Fruit fly (Drosophila melanogaster) whole organism: ENCODE data around the gene CG33127.

Experiments used
- CG8478 ChIP-seq: fragments of >200 bp; optimal IDR thresholded peaks from 2 replicates; lab custom pipeline; 2018; ENCODE audit warnings: inconsistent platforms
- EcR ChIP-seq, 2 experiments: fragments of >200 bp; optimal IDR thresholded peaks; 2 replicates each; lab custom pipeline; 2017; ENCODE audit warnings: missing biosample characterization in 2 of 2, missing genetic modification characterization in 2 of 2, missing genetic modification reagents in 2 of 2
- pan ChIP-seq: fragments of >200 bp; optimal IDR thresholded peaks from 2 replicates; lab custom pipeline; 2017

DNA sequence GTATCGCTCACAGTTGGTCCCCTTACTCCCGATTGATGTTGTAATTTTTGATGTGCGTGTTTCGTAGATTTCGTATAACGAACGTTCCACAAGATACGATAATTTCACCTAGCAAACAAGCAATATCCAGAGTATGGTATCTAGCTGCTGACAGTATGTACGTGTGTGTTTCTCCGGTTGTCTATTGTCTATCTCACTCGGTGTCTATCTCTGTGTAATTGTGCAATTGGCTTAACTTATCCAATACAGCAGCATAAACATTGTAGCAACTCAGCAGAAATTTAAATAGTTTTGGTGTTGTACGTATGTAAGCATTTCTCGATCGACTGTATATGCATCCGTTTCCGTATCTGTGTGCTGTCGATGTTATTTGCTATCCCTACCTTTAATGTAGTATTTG, 24.9 kb downstream of the CG33127 start:
- TF ChIP-seq pan (lab: Kevin White, UChicago) (no peak), EcR (GFP tag; optimal IDR thresholded peaks at IDR 0.05; lab: Kevin White, UChicago) (no peak), CG8478 (lab: Kevin White, UChicago) (no peak)
